Worm (Caenorhabditis elegans): ENCODE results near the gene str-177.

The str-177 gene

DNA sequence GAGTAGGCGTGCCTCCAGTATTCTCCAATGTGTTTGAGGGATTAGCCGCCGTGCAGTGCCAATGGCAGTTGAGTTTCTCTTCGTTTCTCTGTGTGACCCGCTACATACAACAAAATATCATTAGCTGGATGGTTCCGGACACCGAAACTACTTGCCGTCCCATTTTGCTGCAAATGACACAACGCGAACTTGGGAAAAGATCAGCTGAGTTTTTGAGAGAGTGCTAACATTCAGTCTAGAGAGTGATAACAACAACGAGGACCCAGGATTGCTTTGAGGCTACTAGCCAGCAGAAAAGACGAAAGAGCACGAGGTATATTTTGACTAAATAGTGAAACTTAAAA lies 20.6 kb upstream of the str-177 start:
- TF ChIP-seq cog-1 (tag; optimal IDR thresholded peaks at IDR 0.05): no peak
- no peak for TF ChIP-seq ztf-23 (GFP tag; IDR thresholded peaks at IDR 0.05)

DNA sequence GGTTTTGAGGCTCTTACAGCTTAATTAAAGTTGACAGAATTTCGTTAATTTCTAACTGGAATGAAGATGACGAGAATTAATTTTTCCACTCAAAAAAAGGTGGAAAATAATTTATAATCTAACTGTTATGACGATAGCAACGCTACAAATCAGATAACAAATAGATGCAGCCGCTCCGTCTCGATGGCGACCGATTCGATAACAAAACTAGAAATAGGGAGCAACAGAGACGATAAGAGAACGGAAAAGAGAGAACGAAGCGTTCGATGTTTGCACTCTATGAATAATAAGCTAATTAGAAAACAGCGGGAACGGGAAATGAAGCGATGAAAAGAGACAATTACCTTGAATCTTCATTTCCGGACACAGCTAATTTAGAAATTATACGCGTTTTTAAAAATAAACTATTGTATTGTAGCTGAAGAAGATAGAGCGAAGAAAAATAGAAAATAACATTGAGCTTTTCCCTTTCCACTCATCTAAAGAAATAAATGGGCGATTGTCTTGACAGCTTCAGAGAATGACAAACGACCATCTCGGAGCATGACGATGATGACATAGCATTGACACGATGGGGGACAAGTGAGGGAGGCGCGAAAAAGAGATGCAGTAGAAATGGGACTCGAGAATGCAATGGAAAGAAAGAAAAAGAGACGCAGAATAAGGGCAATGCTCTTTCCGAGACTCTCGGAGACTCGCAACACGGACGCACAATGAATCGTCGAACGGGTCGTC lies 20.0 kb upstream of the str-177 start:
- TF ChIP-seq ref-1 (GFP tag; conservative IDR thresholded peaks at IDR 0.05): no peak
- TF ChIP-seq tab-1 (GFP tag; IDR thresholded peaks at IDR 0.05): no peak
- TF ChIP-seq T22C8.4 (GFP tag; IDR thresholded peaks at IDR 0.05): no peak
- no peak for TF ChIP-seq med-1 (GFP tag; optimal IDR thresholded peaks at IDR 0.05; ENCODE audit: insufficient read depth)

DNA sequence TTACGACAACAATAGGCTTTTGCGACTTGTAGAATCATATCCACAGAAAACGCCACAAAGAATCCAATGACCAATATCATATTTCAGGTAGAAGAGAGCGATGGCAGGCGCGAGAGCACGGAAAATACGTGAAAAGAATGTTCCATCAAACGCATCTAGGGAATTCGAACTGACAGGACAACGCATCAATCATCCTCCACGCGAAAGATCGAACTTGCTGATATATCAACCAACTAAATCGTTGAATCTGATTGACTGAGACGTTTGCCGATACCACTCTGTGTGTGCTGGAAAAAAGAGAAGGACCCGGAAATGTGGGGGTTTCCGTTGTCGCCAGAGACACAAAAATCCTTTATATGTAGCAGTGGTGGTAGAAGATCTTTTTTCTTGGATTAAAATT lies 19.4 kb upstream of the str-177 start:
- TF ChIP-seq ztf-23 (GFP tag; IDR thresholded peaks at IDR 0.05): no peak

DNA sequence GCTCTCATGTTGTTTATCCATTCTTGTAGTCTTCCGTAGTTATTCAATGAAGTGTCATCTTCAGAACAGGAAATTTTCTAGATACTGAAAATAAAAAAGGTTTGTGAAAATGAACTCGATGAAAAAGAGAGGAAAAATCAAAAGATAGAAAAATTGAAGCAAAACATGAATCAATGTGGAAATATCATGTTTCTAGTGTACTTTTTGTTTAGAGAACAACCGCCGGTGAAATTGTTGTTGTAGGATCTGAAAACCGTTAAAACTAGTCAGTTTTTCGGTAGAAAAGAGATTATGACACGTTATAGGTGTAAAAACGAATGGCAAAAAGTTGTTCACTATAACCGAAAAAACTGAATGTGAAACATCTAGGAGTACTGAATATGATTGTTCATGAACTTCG lies 18.4 kb upstream of the str-177 start, which contains the start of gene pacs-1:
Gene pacs-1, minus strand, starts transcription at position 101 of the 400 bp plus-strand sequence.
- no peak for TF ChIP-seq med-1 (GFP tag; optimal IDR thresholded peaks at IDR 0.05; ENCODE audit: insufficient read depth)
- no peak for TF ChIP-seq ztf-23 (GFP tag; IDR thresholded peaks at IDR 0.05)
- TF ChIP-seq T22C8.4 (GFP tag; IDR thresholded peaks at IDR 0.05): no peak
- no peak for TF ChIP-seq ref-1 (GFP tag; conservative IDR thresholded peaks at IDR 0.05)
- no peak for TF ChIP-seq tab-1 (GFP tag; IDR thresholded peaks at IDR 0.05)
- TF ChIP-seq klf-2 (GFP tag; conservative IDR thresholded peaks at IDR 0.05): no peak
- no peak for TF ChIP-seq ztf-29 (GFP tag; IDR thresholded peaks at IDR 0.05)
- no peak for TF ChIP-seq cog-1 (tag; optimal IDR thresholded peaks at IDR 0.05)
- TF ChIP-seq flt-1 (GFP tag; IDR thresholded peaks at IDR 0.05): no peak

DNA sequence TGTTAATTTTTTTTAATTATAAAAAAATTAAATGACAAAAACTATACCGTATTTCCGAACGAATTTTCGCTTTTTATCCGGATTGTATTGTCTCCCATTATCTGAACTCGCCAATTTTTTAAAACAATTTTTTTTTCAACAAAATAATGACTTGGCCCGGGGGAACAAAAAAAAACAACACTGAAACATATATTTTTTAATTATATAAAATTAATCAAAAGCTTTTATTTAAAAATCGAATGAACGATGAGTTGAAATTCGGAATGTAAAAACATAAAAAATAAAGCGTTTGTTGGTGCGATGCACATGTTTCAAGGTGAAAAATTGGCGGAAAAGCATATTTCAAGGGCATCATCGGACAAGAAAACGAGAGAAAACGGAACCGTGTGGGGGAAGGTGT lies 14.8 kb upstream of the str-177 start, which contains the start of gene mdt-27:
Gene mdt-27, minus strand, starts transcription at position 101 of the 400 bp plus-strand sequence.
- TF ChIP-seq med-1 (GFP tag; optimal IDR thresholded peaks at IDR 0.05; ENCODE audit: insufficient read depth) (no peak), T22C8.4 (GFP tag; IDR thresholded peaks at IDR 0.05) (no peak), klf-2 (GFP tag; conservative IDR thresholded peaks at IDR 0.05) (no peak), ztf-23 (GFP tag; IDR thresholded peaks at IDR 0.05) (no peak), cog-1 (tag; optimal IDR thresholded peaks at IDR 0.05) (no peak), ref-1 (GFP tag; conservative IDR thresholded peaks at IDR 0.05) (no peak), tab-1 (GFP tag; IDR thresholded peaks at IDR 0.05) (no peak), flt-1 (GFP tag; IDR thresholded peaks at IDR 0.05) (no peak)

DNA sequence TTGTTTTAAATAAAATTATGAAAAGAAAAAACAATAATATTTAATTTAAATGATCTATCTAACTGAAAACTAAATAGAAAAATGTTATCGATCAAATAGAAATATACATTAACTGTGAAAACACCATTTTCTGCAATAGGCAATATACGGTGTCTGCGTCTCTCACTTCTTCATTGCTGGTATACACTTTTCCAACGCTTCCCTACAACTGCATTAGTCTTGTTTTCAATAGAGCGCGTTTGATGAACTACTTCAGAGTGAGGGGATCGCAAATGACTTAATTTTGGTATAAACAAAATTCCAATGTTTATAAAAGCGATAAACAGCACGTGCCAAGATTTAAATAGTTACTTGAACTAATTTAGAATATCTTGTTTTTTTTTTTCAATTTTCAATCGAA lies 13.7 kb upstream of the str-177 start:
- TF ChIP-seq klf-2 (GFP tag; conservative IDR thresholded peaks at IDR 0.05) (no peak), med-1 (GFP tag; optimal IDR thresholded peaks at IDR 0.05; ENCODE audit: insufficient read depth) (no peak), ref-1 (GFP tag; conservative IDR thresholded peaks at IDR 0.05) (no peak), tab-1 (GFP tag; IDR thresholded peaks at IDR 0.05) (no peak), cog-1 (tag; optimal IDR thresholded peaks at IDR 0.05) (peak; percentile 58), T22C8.4 (GFP tag; IDR thresholded peaks at IDR 0.05) (no peak), ztf-23 (GFP tag; IDR thresholded peaks at IDR 0.05) (no peak), flt-1 (GFP tag; IDR thresholded peaks at IDR 0.05) (no peak)

DNA sequence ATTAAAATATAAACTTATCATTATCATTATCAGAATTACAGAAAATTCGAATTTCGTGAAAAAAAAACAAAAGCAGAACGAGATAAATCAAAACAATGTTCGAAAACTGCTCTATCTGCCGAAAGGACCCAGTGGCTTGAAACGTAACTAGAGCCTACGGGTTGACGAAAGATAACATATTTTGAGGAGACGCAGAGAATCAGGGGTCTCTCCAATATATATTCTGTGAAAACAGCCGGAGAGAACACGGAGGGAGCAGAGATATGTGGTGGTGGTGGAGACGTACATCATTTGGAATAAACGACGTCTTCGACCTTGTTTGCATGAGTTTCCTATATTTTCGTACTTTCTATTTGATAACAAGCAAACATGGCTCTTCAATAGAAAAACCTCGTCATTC lies 10.1 kb upstream of the str-177 start:
- TF ChIP-seq T22C8.4 (GFP tag; IDR thresholded peaks at IDR 0.05): no peak
- no peak for TF ChIP-seq ref-1 (GFP tag; conservative IDR thresholded peaks at IDR 0.05)
- no peak for TF ChIP-seq ztf-23 (GFP tag; IDR thresholded peaks at IDR 0.05)
- TF ChIP-seq klf-2 (GFP tag; conservative IDR thresholded peaks at IDR 0.05): no peak
- TF ChIP-seq med-1 (GFP tag; optimal IDR thresholded peaks at IDR 0.05; ENCODE audit: insufficient read depth): no peak
- no peak for TF ChIP-seq tab-1 (GFP tag; IDR thresholded peaks at IDR 0.05)
- TF ChIP-seq cog-1 (tag; optimal IDR thresholded peaks at IDR 0.05): no peak
- TF ChIP-seq flt-1 (GFP tag; IDR thresholded peaks at IDR 0.05): no peak
- TF ChIP-seq ztf-29 (GFP tag; IDR thresholded peaks at IDR 0.05): no peak

DNA sequence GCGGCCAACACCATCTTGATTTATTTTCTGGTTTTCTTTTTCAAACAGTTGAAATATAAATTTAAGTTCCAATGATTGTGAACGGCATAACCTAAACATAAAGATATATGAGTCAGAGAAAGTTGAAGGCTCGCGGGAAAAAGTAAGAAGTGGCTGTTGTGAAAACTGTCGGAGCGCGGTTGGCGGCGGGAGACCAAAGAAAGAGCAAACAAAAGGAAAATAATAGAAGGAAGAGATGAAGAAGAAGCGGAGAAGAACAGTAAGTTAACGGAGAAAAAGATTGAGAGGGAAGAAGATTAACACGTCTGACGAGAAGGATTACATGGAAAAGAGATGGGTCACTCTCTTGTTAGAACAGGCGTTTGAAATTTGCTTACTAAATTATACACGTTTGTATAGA lies 8.6 kb upstream of the str-177 start, which contains the start of gene inx-10:
Gene inx-10, minus strand, starts transcription at position 101 of the 400 bp plus-strand sequence.
- TF ChIP-seq med-1 (GFP tag; optimal IDR thresholded peaks at IDR 0.05; ENCODE audit: insufficient read depth) (no peak), ztf-29 (GFP tag; IDR thresholded peaks at IDR 0.05) (no peak), tab-1 (GFP tag; IDR thresholded peaks at IDR 0.05) (no peak), klf-2 (GFP tag; conservative IDR thresholded peaks at IDR 0.05) (no peak), ztf-23 (GFP tag; IDR thresholded peaks at IDR 0.05) (no peak), flt-1 (GFP tag; IDR thresholded peaks at IDR 0.05) (no peak), cog-1 (tag; optimal IDR thresholded peaks at IDR 0.05) (no peak), T22C8.4 (GFP tag; IDR thresholded peaks at IDR 0.05) (no peak), ref-1 (GFP tag; conservative IDR thresholded peaks at IDR 0.05) (no peak)

DNA sequence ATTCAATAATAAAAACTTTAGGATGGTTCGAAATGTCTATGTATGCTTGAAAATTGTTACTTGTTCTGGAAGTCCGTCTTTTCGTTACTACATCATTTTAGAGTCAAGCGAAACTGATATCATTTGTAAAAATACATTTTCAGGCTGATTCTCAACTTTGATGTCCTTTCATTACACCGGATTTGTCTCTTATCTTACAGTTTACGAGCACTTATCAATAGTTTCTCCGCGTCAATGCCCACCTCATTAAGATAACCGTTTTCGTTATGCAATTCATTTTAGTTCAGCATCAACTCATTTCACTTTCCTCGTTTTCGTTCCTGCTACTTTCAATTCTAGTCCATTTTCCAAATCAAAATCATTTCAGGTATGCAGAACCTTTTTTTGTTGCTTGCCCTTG lies 3.9 kb upstream of the str-177 start, which contains the start of gene asp-2:
Gene asp-2, plus strand, starts transcription at position 368 of the 400 bp plus-strand sequence.
- no peak for TF ChIP-seq klf-2 (GFP tag; conservative IDR thresholded peaks at IDR 0.05)
- no peak for TF ChIP-seq ztf-29 (GFP tag; IDR thresholded peaks at IDR 0.05)
- TF ChIP-seq T22C8.4 (GFP tag; IDR thresholded peaks at IDR 0.05): no peak
- no peak for TF ChIP-seq med-1 (GFP tag; optimal IDR thresholded peaks at IDR 0.05; ENCODE audit: insufficient read depth)
- no peak for TF ChIP-seq flt-1 (GFP tag; IDR thresholded peaks at IDR 0.05)
- no peak for TF ChIP-seq ztf-23 (GFP tag; IDR thresholded peaks at IDR 0.05)
- TF ChIP-seq tab-1 (GFP tag; IDR thresholded peaks at IDR 0.05): no peak
- TF ChIP-seq ref-1 (GFP tag; conservative IDR thresholded peaks at IDR 0.05): no peak
- TF ChIP-seq cog-1 (tag; optimal IDR thresholded peaks at IDR 0.05): no peak

DNA sequence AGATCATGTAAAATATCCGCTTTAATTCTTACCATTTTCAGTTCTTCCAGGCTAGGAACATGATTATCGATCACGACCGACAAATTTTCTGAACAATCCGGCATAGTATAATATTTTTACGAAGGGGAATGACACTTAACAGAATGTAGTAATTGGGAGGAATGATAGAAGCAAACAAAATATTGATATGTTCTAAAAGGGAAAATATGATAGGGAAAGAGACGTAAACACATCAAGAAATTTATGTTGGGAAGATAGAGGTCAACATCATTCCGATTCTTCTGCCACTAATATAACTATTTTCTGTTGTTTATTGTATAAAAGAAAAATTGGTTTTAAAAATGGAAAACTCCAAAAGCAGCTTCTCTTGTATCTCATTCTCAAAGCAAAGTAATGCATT lies 1.7 kb downstream of the str-177 start, which contains the start of gene C24B5.4:
Gene C24B5.4, minus strand, starts transcription at position 206 of the 400 bp plus-strand sequence.
- TF ChIP-seq klf-2 (GFP tag; conservative IDR thresholded peaks at IDR 0.05) (no peak), ztf-29 (GFP tag; IDR thresholded peaks at IDR 0.05) (no peak)
